Fruit fly (Drosophila melanogaster): ENCODE data around the gene CG46466.
A peak's percentile ranks its signal among the peaks of the same experiment; 100 is the strongest.

CG46466 gene

DNA sequence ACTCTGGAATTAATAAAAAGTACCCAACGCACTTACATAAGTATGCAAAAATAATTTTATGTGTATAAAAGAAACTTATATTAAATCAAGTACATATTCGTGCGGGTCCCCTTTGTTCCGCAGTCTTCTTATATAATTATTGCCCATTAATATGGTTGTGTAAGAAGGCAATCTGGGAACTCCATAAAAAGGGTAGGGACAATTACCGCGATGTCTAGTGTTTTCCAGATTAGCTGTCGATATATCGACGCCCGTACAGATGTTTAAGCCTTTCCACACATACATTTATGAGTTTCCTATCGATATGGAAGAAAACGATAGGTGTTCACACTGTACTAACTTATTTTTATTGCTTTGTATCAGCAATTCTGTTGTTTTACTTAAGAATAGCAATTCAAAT lies 33.7 kb upstream of the CG46466 start (continued):
- TF ChIP-seq Trl (optimal IDR thresholded peaks at IDR 0.05) (no peak), Trl (GFP tag; optimal IDR thresholded peaks at IDR 0.05) (peak; percentile 35), scrt (GFP tag; optimal IDR thresholded peaks at IDR 0.05) (peak; percentile 1), CG9817 (tag; optimal IDR thresholded peaks at IDR 0.05) (no peak), bcd (GFP tag; optimal IDR thresholded peaks at IDR 0.05) (no peak), H2.0 (GFP tag; IDR thresholded peaks at IDR 0.05) (no peak), tx (GFP tag; optimal IDR thresholded peaks at IDR 0.05) (no peak), Lhr (GFP tag; optimal IDR thresholded peaks at IDR 0.05) (peak; percentile 78), ato (GFP tag; IDR thresholded peaks at IDR 0.05; ENCODE audit: partially characterized antibody) (no peak), Dad (GFP tag; optimal IDR thresholded peaks at IDR 0.05) (peak; percentile 15), CG11504 (tag; optimal IDR thresholded peaks at IDR 0.05) (no peak), CG7839 (tag; optimal IDR thresholded peaks at IDR 0.05) (peak; percentile 17), Xbp1 (GFP tag; optimal IDR thresholded peaks at IDR 0.05) (peak; percentile 41), CG6854 (GFP tag; optimal IDR thresholded peaks at IDR 0.05) (no peak), CG11560 (tag; IDR thresholded peaks at IDR 0.05) (no peak), ind (GFP tag; optimal IDR thresholded peaks at IDR 0.05) (no peak), CG8765 (GFP tag; IDR thresholded peaks at IDR 0.05) (no peak), nom (GFP tag; optimal IDR thresholded peaks at IDR 0.05) (peak; percentile 36), Rfx (GFP tag; IDR thresholded peaks at IDR 0.05) (no peak), PHDP (tag; optimal IDR thresholded peaks at IDR 0.05) (no peak), ssp (GFP tag; IDR thresholded peaks at IDR 0.05) (peak; percentile 96), odd (GFP tag; optimal IDR thresholded peaks at IDR 0.05) (no peak), CG11456 (GFP tag; IDR thresholded peaks at IDR 0.05) (no peak), Atf3 (GFP tag; optimal IDR thresholded peaks at IDR 0.05) (no peak), crc (GFP tag; optimal IDR thresholded peaks at IDR 0.05) (no peak), Ssrp (tag; optimal IDR thresholded peaks at IDR 0.05) (no peak), nau (GFP tag; optimal IDR thresholded peaks at IDR 0.05) (no peak), Ets97D (GFP tag; optimal IDR thresholded peaks at IDR 0.05) (peak; percentile 84), chn (GFP tag; optimal IDR thresholded peaks at IDR 0.05) (peak; percentile 9), sens-2 (GFP tag; IDR thresholded peaks at IDR 0.05) (no peak), CG2199 (GFP tag; IDR thresholded peaks at IDR 0.05) (peak; percentile 91), Drgx (GFP tag; IDR thresholded peaks at IDR 0.05) (no peak), CG4424 (GFP tag; optimal IDR thresholded peaks at IDR 0.05) (no peak), CG3726 (GFP tag; IDR thresholded peaks at IDR 0.05) (no peak), rib (GFP tag; IDR thresholded peaks at IDR 0.05) (no peak), phol (tag; optimal IDR thresholded peaks at IDR 0.05) (peak; percentile 57), pita (GFP tag; optimal IDR thresholded peaks at IDR 0.05) (no peak), CG13424 (tag; optimal IDR thresholded peaks at IDR 0.05) (peak; percentile 35), Mrtf (GFP tag; IDR thresholded peaks at IDR 0.05) (no peak), chinmo (GFP tag; IDR thresholded peaks at IDR 0.05; ENCODE audit: partially characterized antibody) (peak; percentile 94), CG6175 (GFP tag; IDR thresholded peaks at IDR 0.05) (no peak), peb (GFP tag; IDR thresholded peaks at IDR 0.05) (no peak), Xrp1 (GFP tag; IDR thresholded peaks at IDR 0.05) (no peak), CG16779 (GFP tag; IDR thresholded peaks at IDR 0.05) (no peak), ranshi (GFP tag; IDR thresholded peaks at IDR 0.05) (no peak), eve (GFP tag; optimal IDR thresholded peaks at IDR 0.05) (no peak), Stat92E (GFP tag; optimal IDR thresholded peaks at IDR 0.05) (no peak), CTCF (GFP tag; optimal IDR thresholded peaks at IDR 0.05) (no peak), HLH4C (GFP tag; IDR thresholded peaks at IDR 0.05; ENCODE audit: partially characterized antibody) (no peak), shn (GFP tag; optimal IDR thresholded peaks at IDR 0.05) (no peak), kni (GFP tag; optimal IDR thresholded peaks at IDR 0.05) (no peak), Usf (GFP tag; optimal IDR thresholded peaks at IDR 0.05) (no peak), ara (GFP tag; IDR thresholded peaks at IDR 0.05) (no peak)

Data from whole organism, embryonic.